Worm (Caenorhabditis elegans): Measurements from ENCODE around the gene gpx-4.

DNA sequence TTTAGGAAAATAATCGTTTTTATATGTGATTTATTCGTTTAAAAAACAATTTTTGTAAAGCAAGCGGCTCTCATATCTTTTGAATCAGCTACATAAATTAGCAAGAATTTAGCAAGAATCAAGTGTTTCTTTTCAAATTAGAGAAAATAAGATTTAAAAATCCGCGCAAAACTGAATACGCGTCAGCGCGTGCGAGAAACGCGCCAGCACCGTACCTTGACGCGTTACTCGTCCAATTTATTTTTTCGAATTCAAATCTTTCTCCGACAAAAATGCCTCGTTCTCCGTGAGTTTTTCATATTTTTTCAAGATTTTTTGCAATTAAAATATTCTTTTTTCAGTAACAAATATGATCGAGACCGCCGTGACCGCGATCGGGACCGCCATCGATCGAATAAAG lies 1.5 kb upstream of the gpx-4 start, which contains the start of gene Y94H6A.3:
- TF ChIP-seq nhr-25 (tag; optimal IDR thresholded peaks at IDR 0.05) (peak; percentile 76), pha-4 (tag; optimal IDR thresholded peaks at IDR 0.05) (peak; percentile 90), mml-1 (tag; optimal IDR thresholded peaks at IDR 0.05) (no peak), nhr-12 (tag; optimal IDR thresholded peaks at IDR 0.05) (no peak), fos-1 (tag; optimal IDR thresholded peaks at IDR 0.05) (no peak), unc-62 (GFP tag; optimal IDR thresholded peaks at IDR 0.05) (no peak)

All from whole organism, L3 larva.